Worm (Caenorhabditis elegans) whole organism, young adult: ENCODE measurements around the gene gtf-2E2.
A peak's percentile ranks its signal among the peaks of the same experiment; 100 is the strongest.

Experiments used
- B0336.3 ChIP-seq: fragments of 200-800 bp; sonication (Bioruptor generic); IDR thresholded peaks from 2 replicates; pipeline ENCODE4 v1.3.6; 2022; ENCODE audit warnings: missing genetic modification characterization, missing compliant biosample characterization
- D2030.7 ChIP-seq: fragments of 200-800 bp; sonication (Bioruptor generic); IDR thresholded peaks from 2 replicates; pipeline ENCODE4 v1.3.6; 2022; ENCODE audit warnings: missing genetic modification reagents, missing genetic modification characterization, missing compliant biosample characterization
- F10E7.11 ChIP-seq: sonication (generic microtip); optimal IDR thresholded peaks from 2 replicates; lab custom pipeline; 2017; ENCODE audit warnings: mild to moderate bottlenecking, missing genetic modification characterization, moderate library complexity, missing compliant biosample characterization
- F33H1.4 ChIP-seq: fragments of 200-800 bp; sonication (Bioruptor generic); IDR thresholded peaks from 2 replicates; pipeline ENCODE4 v1.3.6; 2022; ENCODE audit warnings: missing genetic modification reagents, missing genetic modification characterization, missing compliant biosample characterization
- F49E8.2 ChIP-seq: sonication (generic microtip); optimal IDR thresholded peaks from 3 replicates; lab custom pipeline; 2017; ENCODE audit warnings: missing genetic modification characterization, mild to moderate bottlenecking, missing compliant biosample characterization, antibody characterized with exemption, moderate library complexity; ENCODE audit not compliant: insufficient read depth
- F55B11.4 ChIP-seq: sonication (generic microtip); optimal IDR thresholded peaks from 2 replicates; lab custom pipeline; 2016; ENCODE audit warnings: missing compliant biosample characterization, missing genetic modification characterization, borderline replicate concordance; ENCODE audit not compliant: insufficient read depth
- Y53F4B.3 ChIP-seq: fragments of 200-800 bp; sonication (Bioruptor generic); IDR thresholded peaks from 2 replicates; pipeline ENCODE4 v1.3.6; 2022; ENCODE audit warnings: missing genetic modification reagents, missing genetic modification characterization, missing compliant biosample characterization
- ZK185.1 ChIP-seq: sonication (generic microtip); optimal IDR thresholded peaks from 2 replicates; lab custom pipeline; 2016; ENCODE audit warnings: mild to moderate bottlenecking, missing genetic modification characterization, missing compliant biosample characterization; ENCODE audit not compliant: poor library complexity, severe bottlenecking
- attf-3 ChIP-seq: fragments of 200-800 bp; sonication (Bioruptor generic); conservative IDR thresholded peaks from 2 replicates; pipeline ENCODE4 v1.3.6; 2022; ENCODE audit warnings: missing genetic modification reagents, missing genetic modification characterization, missing compliant biosample characterization
- bed-2 ChIP-seq: fragments of 200-800 bp; sonication (Bioruptor generic); IDR thresholded peaks from 2 replicates; pipeline ENCODE4 v1.3.6; 2022; ENCODE audit warnings: missing genetic modification reagents, missing genetic modification characterization, missing compliant biosample characterization
- cebp-1 ChIP-seq, 2 experiments: fragments of 200-800 bp in 1 of 2; sonication (Bioruptor generic) in 1 of 2; sonication (generic microtip) in 1 of 2; IDR thresholded peaks in 1 of 2; optimal IDR thresholded peaks in 1 of 2; 2 replicates each; pipeline versions ENCODE4 v1.3.6 to Lab custom; 2017 to 2022; ENCODE audit warnings: missing compliant biosample characterization in 2 of 2, missing genetic modification characterization in 2 of 2, mild to moderate bottlenecking in 1 of 2, missing genetic modification reagents in 1 of 2, moderate library complexity in 1 of 2
- cebp-2 ChIP-seq: fragments of 200-800 bp; sonication (Bioruptor generic); IDR thresholded peaks from 2 replicates; pipeline ENCODE4 v1.3.6; 2022; ENCODE audit warnings: missing genetic modification characterization, missing compliant biosample characterization
- ceh-100 ChIP-seq: fragments of 200-800 bp; sonication (Bioruptor generic); IDR thresholded peaks from 2 replicates; pipeline ENCODE4 v1.3.6; 2022; ENCODE audit warnings: missing genetic modification reagents, missing genetic modification characterization, missing compliant biosample characterization
- ceh-40 ChIP-seq: fragments of 200-800 bp; sonication (Bioruptor generic); IDR thresholded peaks from 2 replicates; pipeline ENCODE4 v1.3.6; 2022; ENCODE audit warnings: missing genetic modification characterization, missing compliant biosample characterization
- ceh-91 ChIP-seq: fragments of 200-800 bp; sonication (Bioruptor generic); IDR thresholded peaks from 2 replicates; pipeline ENCODE4 v1.3.6; 2022; ENCODE audit warnings: missing genetic modification reagents, missing genetic modification characterization, missing compliant biosample characterization
- chd-7 ChIP-seq: sonication (generic microtip); optimal IDR thresholded peaks from 2 replicates; lab custom pipeline; 2016; ENCODE audit warnings: mild to moderate bottlenecking, missing genetic modification characterization, moderate library complexity, missing compliant biosample characterization
- dpl-1 ChIP-seq: fragments of 150-350 bp; optimal IDR thresholded peaks from 2 replicates; lab custom pipeline; 2014; ENCODE audit warnings: missing biosample characterization, missing genetic modification reagents, missing genetic modification characterization
- efl-1 ChIP-seq: fragments of 150-350 bp; optimal IDR thresholded peaks from 2 replicates; lab custom pipeline; 2014; ENCODE audit warnings: missing biosample characterization, missing genetic modification reagents, missing genetic modification characterization
- egl-18 ChIP-seq: fragments of 200-800 bp; sonication (Bioruptor generic); IDR thresholded peaks from 2 replicates; pipeline ENCODE4 v1.3.6; 2022; ENCODE audit warnings: missing genetic modification reagents, missing genetic modification characterization, missing compliant biosample characterization
- egl-44 ChIP-seq: fragments of 200-800 bp; sonication (Bioruptor generic); IDR thresholded peaks from 2 replicates; pipeline ENCODE4 v1.3.6; 2022; ENCODE audit warnings: missing genetic modification reagents, missing genetic modification characterization, missing compliant biosample characterization
- egrh-3 ChIP-seq: fragments of 200-800 bp; sonication (Bioruptor generic); IDR thresholded peaks from 2 replicates; pipeline ENCODE4 v1.3.6; 2022; ENCODE audit warnings: missing genetic modification reagents, missing genetic modification characterization, missing compliant biosample characterization
- ekl-4 ChIP-seq: fragments of 200-800 bp; sonication (Bioruptor generic); IDR thresholded peaks from 2 replicates; pipeline ENCODE4 v1.3.6; 2022; ENCODE audit warnings: missing genetic modification reagents, missing genetic modification characterization, missing compliant biosample characterization
- ets-4 ChIP-seq: fragments of 200-800 bp; sonication (Bioruptor generic); optimal IDR thresholded peaks from 2 replicates; lab custom pipeline; 2018; ENCODE audit warnings: mild to moderate bottlenecking, missing genetic modification characterization, missing compliant biosample characterization
- hmg-1.2 ChIP-seq: fragments of 200-800 bp; sonication (Bioruptor generic); IDR thresholded peaks from 2 replicates; pipeline ENCODE4 v1.3.6; 2022; ENCODE audit warnings: missing genetic modification reagents, missing genetic modification characterization, missing compliant biosample characterization
- hmg-20 ChIP-seq: fragments of 200-800 bp; sonication (Bioruptor generic); IDR thresholded peaks from 2 replicates; pipeline ENCODE4 v1.3.6; 2022; ENCODE audit warnings: missing genetic modification reagents, missing genetic modification characterization, missing compliant biosample characterization
- hsf-1 ChIP-seq: fragments of 200-800 bp; sonication (Bioruptor generic); IDR thresholded peaks from 2 replicates; pipeline ENCODE4 v1.3.6; 2022; ENCODE audit warnings: missing genetic modification reagents, missing genetic modification characterization, missing compliant biosample characterization
- lin-54 ChIP-seq: fragments of 200-800 bp; sonication (Bioruptor generic); optimal IDR thresholded peaks from 2 replicates; lab custom pipeline; 2018; ENCODE audit warnings: mild to moderate bottlenecking, missing genetic modification characterization, missing compliant biosample characterization
- lsl-1 ChIP-seq: fragments of 200-800 bp; sonication (Bioruptor generic); optimal IDR thresholded peaks from 2 replicates; lab custom pipeline; 2018; ENCODE audit warnings: mild to moderate bottlenecking, missing genetic modification characterization, moderate library complexity, missing compliant biosample characterization
- lsy-27 ChIP-seq: sonication (generic microtip); optimal IDR thresholded peaks from 2 replicates; lab custom pipeline; 2017; ENCODE audit warnings: missing genetic modification characterization, mild to moderate bottlenecking, missing compliant biosample characterization, antibody characterized with exemption, missing genotype, borderline replicate concordance; ENCODE audit not compliant: insufficient read depth
- madf-3 ChIP-seq: fragments of 200-800 bp; sonication (Bioruptor generic); IDR thresholded peaks from 2 replicates; pipeline ENCODE4 v1.3.6; 2022; ENCODE audit warnings: missing genetic modification reagents, missing genetic modification characterization, missing compliant biosample characterization
- madf-6 ChIP-seq: fragments of 200-800 bp; sonication (Bioruptor generic); IDR thresholded peaks from 2 replicates; pipeline ENCODE4 v1.3.6; 2022; ENCODE audit warnings: missing genetic modification reagents, missing genetic modification characterization, missing compliant biosample characterization
- mcd-1 ChIP-seq: fragments of 200-800 bp; sonication (Bioruptor generic); IDR thresholded peaks from 2 replicates; pipeline ENCODE4 v1.3.6; 2022; ENCODE audit warnings: missing genetic modification reagents, missing genetic modification characterization, missing compliant biosample characterization
- nhr-27 ChIP-seq: fragments of 200-800 bp; sonication (Bioruptor generic); optimal IDR thresholded peaks from 2 replicates; lab custom pipeline; 2018; ENCODE audit warnings: mild to moderate bottlenecking, missing genetic modification characterization, moderate library complexity, missing compliant biosample characterization
- pha-4 ChIP-seq: fragments of 150-350 bp; sonication (generic microtip); optimal IDR thresholded peaks from 2 replicates; lab custom pipeline; 2014; ENCODE audit warnings: missing biosample characterization, missing genetic modification reagents, missing genetic modification characterization
- rec-8 ChIP-seq, 2 experiments: sonication (generic microtip); optimal IDR thresholded peaks; 2 replicates each; lab custom pipeline; 2016; ENCODE audit warnings: mild to moderate bottlenecking in 2 of 2, missing genetic modification characterization in 2 of 2, missing genetic modification reagents in 2 of 2, missing genotype in 2 of 2, missing biosample characterization in 1 of 2, missing compliant biosample characterization in 1 of 2, moderate library complexity in 1 of 2
- repo-1 ChIP-seq: sonication (generic microtip); optimal IDR thresholded peaks from 2 replicates; lab custom pipeline; 2017; ENCODE audit warnings: mild to moderate bottlenecking, missing genetic modification characterization, missing compliant biosample characterization
- snpc-3.4 ChIP-seq: sonication (generic microtip); optimal IDR thresholded peaks from 2 replicates; lab custom pipeline; 2017; ENCODE audit warnings: missing genetic modification characterization, mild to moderate bottlenecking, missing compliant biosample characterization, antibody characterized with exemption, moderate library complexity, missing genotype, missing genetic modification reagents
- somi-1 ChIP-seq: fragments of 200-800 bp; sonication (Bioruptor generic); optimal IDR thresholded peaks from 2 replicates; lab custom pipeline; 2018; ENCODE audit warnings: mild to moderate bottlenecking, missing genetic modification characterization, missing compliant biosample characterization
- tbx-9 ChIP-seq: sonication (generic microtip); optimal IDR thresholded peaks from 2 replicates; lab custom pipeline; 2016; ENCODE audit warnings: borderline replicate concordance, missing genetic modification characterization, inconsistent platforms, missing compliant biosample characterization
- unc-62 ChIP-seq: fragments of 150-350 bp; optimal IDR thresholded peaks from 2 replicates; lab custom pipeline; 2014; ENCODE audit warnings: missing biosample characterization, missing genetic modification reagents, missing genetic modification characterization
- xnd-1 ChIP-seq: sonication (generic microtip); optimal IDR thresholded peaks from 2 replicates; lab custom pipeline; 2016; ENCODE audit warnings: missing genotype, missing genetic modification reagents, missing genetic modification characterization, missing compliant biosample characterization
- ztf-18 ChIP-seq: sonication (generic microtip); optimal IDR thresholded peaks from 2 replicates; lab custom pipeline; 2016; ENCODE audit warnings: missing genotype, mild to moderate bottlenecking, missing genetic modification characterization, missing compliant biosample characterization
- ztf-3 ChIP-seq: fragments of 200-800 bp; sonication (Bioruptor generic); optimal IDR thresholded peaks from 2 replicates; lab custom pipeline; 2018; ENCODE audit warnings: mild to moderate bottlenecking, missing genetic modification characterization, missing compliant biosample characterization
- ztf-6 ChIP-seq: fragments of 200-800 bp; sonication (Bioruptor generic); IDR thresholded peaks from 2 replicates; pipeline ENCODE4 v1.3.6; 2022; ENCODE audit warnings: missing genetic modification reagents, missing genetic modification characterization, missing compliant biosample characterization

The gtf-2E2 gene

ce11 chrII:11545299-11545951, 3.1 kb upstream of the gtf-2E2 start, which contains the start of gene dnj-13 (continued):
- peak; percentile 94 for TF ChIP-seq cebp-1 (GFP tag; IDR thresholded peaks at IDR 0.05; lab: Robert Waterston, UW)
- TF ChIP-seq cebp-1 (tag; optimal IDR thresholded peaks at IDR 0.05; lab: Kevin White, UChicago) = peak; percentile 97
- TF ChIP-seq Y53F4B.3 (GFP tag; lab: Robert Waterston, UW) = peak; percentile 36; the same call in 1 of the 2 replicates
- TF ChIP-seq tbx-9 (tag; lab: Kevin White, UChicago) = peak; percentile 87
- TF ChIP-seq chd-7 (tag; lab: Kevin White, UChicago) = peak; percentile 98
- TF ChIP-seq somi-1 (GFP tag; lab: Kevin White, UChicago) = peak; percentile 90
- TF ChIP-seq lsy-27 (tag; lab: Kevin White, UChicago) = no peak
- peak; percentile 92 for TF ChIP-seq cebp-2 (GFP tag; lab: Robert Waterston, UW)
- TF ChIP-seq ceh-40 (GFP tag; lab: Robert Waterston, UW) = peak; percentile 86
- TF ChIP-seq unc-62 (GFP tag; lab: Kevin White, UChicago) = no peak
- peak; percentile 74 for TF ChIP-seq snpc-3.4 (tag; lab: Kevin White, UChicago)
- no peak for TF ChIP-seq rec-8 (tag; optimal IDR thresholded peaks at IDR 0.05; lab: Kevin White, UChicago)
- peak; percentile 97 for TF ChIP-seq B0336.3 (GFP tag; lab: Robert Waterston, UW)

DNA sequence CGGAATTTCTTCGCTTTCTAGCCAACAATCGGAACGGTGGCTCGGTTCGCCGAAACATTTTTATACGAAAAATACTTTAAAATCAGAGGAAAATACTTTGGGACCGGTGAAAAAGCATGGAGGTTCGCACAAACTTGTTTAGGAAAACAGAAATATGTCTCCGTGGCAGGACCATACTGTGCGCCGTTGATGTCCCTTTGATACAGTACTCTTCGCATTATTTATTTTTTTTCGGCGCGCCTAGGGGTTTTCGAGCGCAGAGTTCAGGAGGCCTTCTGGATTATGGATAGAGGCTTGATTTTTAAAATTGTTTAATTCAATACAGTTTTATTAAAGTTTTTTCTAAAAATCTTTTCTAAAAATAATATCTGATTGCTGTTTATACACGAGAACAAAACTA, 2.4 kb upstream of the gtf-2E2 start, which contains the start of gene F54D5.9:
F54D5.9 (minus strand) TSS at position 115 of the 400 bp plus-strand sequence.
- TF ChIP-seq F55B11.4 (tag; lab: Kevin White, UChicago) (no peak), ceh-91 (GFP tag; lab: Robert Waterston, UW) (peak; percentile 61; the same call in 1 of the 2 replicates), pha-4 (tag; lab: Kevin White, UChicago) (no peak), madf-3 (GFP tag; lab: Robert Waterston, UW) (no peak), F10E7.11 (no peak), ekl-4 (GFP tag; lab: Robert Waterston, UW) (no peak), lin-54 (GFP tag; lab: Kevin White, UChicago) (no peak), efl-1 (GFP tag; lab: Kevin White, UChicago) (peak; percentile 71), snpc-3.4 (tag; lab: Kevin White, UChicago) (peak; percentile 36), egrh-3 (GFP tag; lab: Robert Waterston, UW) (no peak), ztf-3 (GFP tag; lab: Kevin White, UChicago) (no peak), mcd-1 (GFP tag; lab: Robert Waterston, UW) (0 out of 2 replicates have a peak, but pooled peaks have one; percentile 6), lsl-1 (peak; percentile 87), hsf-1 (peak; percentile 72), F49E8.2 (tag; lab: Kevin White, UChicago) (peak; percentile 5), xnd-1 (tag; lab: Kevin White, UChicago) (peak; percentile 55), F33H1.4 (GFP tag; lab: Robert Waterston, UW) (peak; percentile 83), ceh-100 (no peak), ZK185.1 (no peak), nhr-27 (tag; lab: Kevin White, UChicago) (no peak), ets-4 (GFP tag; lab: Kevin White, UChicago) (no peak), hmg-1.2 (peak; percentile 16; the same call in 1 of the 2 replicates), egl-18 (no peak), somi-1 (GFP tag; lab: Kevin White, UChicago) (no peak), repo-1 (tag; lab: Kevin White, UChicago) (no peak), egl-44 (GFP tag; lab: Robert Waterston, UW) (no peak), madf-6 (peak; percentile 85), ztf-6 (GFP tag; lab: Robert Waterston, UW) (no peak), D2030.7 (GFP tag; lab: Robert Waterston, UW) (peak; percentile 56), hmg-20 (GFP tag; lab: Robert Waterston, UW) (no peak), dpl-1 (GFP tag; lab: Kevin White, UChicago) (peak; percentile 36), ztf-18 (tag; lab: Kevin White, UChicago) (no peak), bed-2 (GFP tag; lab: Robert Waterston, UW) (no peak), attf-3 (GFP tag; lab: Robert Waterston, UW) (no peak)
